Worm (Caenorhabditis elegans) whole organism, L1 larva: Measurements from ENCODE around the gene ZC239.3.
"Not testable (repeated sequence)": the region's sequence is repeated elsewhere in the genome, so short reads cannot be mapped to it uniquely, and the experiment has no call there.

Experiments used
- aha-1 ChIP-seq: fragments of 150-350 bp; optimal IDR thresholded peaks from 2 replicates; lab custom pipeline; 2014; ENCODE audit warnings: missing biosample characterization, missing genetic modification characterization
- ceh-88 ChIP-seq: fragments of 200-800 bp; sonication (Bioruptor generic); IDR thresholded peaks from 2 replicates; pipeline ENCODE4 v1.3.6; 2022; ENCODE audit warnings: missing genetic modification characterization, missing compliant biosample characterization
- fos-1 ChIP-seq: fragments of 150-350 bp; optimal IDR thresholded peaks from 2 replicates; lab custom pipeline; 2014; ENCODE audit warnings: missing biosample characterization, missing genetic modification characterization
- irx-1 ChIP-seq: sonication (generic microtip); optimal IDR thresholded peaks from 2 replicates; lab custom pipeline; 2016; ENCODE audit warnings: missing genetic modification characterization, missing compliant biosample characterization
- nhr-19 ChIP-seq: fragments of 200-800 bp; sonication (Bioruptor generic); conservative IDR thresholded peaks from 2 replicates; pipeline ENCODE4 v1.3.6; 2022; ENCODE audit warnings: missing genetic modification characterization, missing compliant biosample characterization
- nhr-76 ChIP-seq: sonication (generic microtip); optimal IDR thresholded peaks from 2 replicates; lab custom pipeline; 2017; ENCODE audit warnings: missing biosample characterization, missing genetic modification characterization
- pax-3 ChIP-seq: fragments of 200-800 bp; sonication (Bioruptor generic); optimal IDR thresholded peaks from 2 replicates; lab custom pipeline; 2018; ENCODE audit warnings: mild to moderate bottlenecking, missing genetic modification characterization, moderate library complexity, missing compliant biosample characterization
- rnt-1 ChIP-seq: sonication (generic microtip); optimal IDR thresholded peaks from 2 replicates; lab custom pipeline; 2016; ENCODE audit warnings: mild to moderate bottlenecking, missing genetic modification characterization, moderate library complexity, missing compliant biosample characterization
- swsn-7 ChIP-seq: sonication (generic microtip); optimal IDR thresholded peaks from 2 replicates; lab custom pipeline; 2016; ENCODE audit warnings: missing genetic modification characterization, missing compliant biosample characterization
- xbp-1 ChIP-seq: sonication (generic microtip); optimal IDR thresholded peaks from 2 replicates; lab custom pipeline; 2016; ENCODE audit warnings: missing genetic modification characterization, missing compliant biosample characterization

DNA sequence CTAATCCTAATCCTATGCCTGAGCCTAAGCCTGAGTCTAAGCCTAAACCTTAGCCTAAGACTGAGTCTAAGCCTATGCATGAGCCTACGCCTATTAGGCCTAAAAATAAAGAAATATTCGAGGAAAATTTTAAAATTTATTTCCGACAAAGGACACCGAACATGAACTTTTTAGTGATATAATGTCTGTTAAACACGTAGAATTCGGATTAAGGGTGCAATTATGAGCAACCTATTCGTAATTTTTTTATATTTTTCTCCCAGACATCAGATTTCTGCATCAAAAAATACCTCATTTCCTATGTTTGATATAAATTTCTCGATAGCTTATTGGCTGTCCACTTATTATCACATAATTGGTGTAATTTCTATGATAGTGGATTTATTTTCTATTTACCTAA, 26.8 kb upstream of the ZC239.3 start, which contains the start of gene Y27F2A.11:
- TF ChIP-seq fos-1 (tag; lab: Kevin White, UChicago); pax-3 (tag; lab: Kevin White, UChicago); irx-1; nhr-19 (GFP tag; lab: Robert Waterston, UW); swsn-7 (tag; lab: Kevin White, UChicago); xbp-1 (tag; lab: Kevin White, UChicago); nhr-76 (tag; lab: Kevin White, UChicago); rnt-1 (tag; lab: Kevin White, UChicago); aha-1 (tag; lab: Kevin White, UChicago); ceh-88 (GFP tag; lab: Robert Waterston, UW): not testable (repeated sequence)
